Fruit fly (Drosophila melanogaster): ENCODE results near the gene Rhau.

Rhau gene

dm6 chr2L:20803733-20804164 is 46.0 kb upstream of the Rhau start (continued):
- TF ChIP-seq CG12071 (GFP tag; optimal IDR thresholded peaks at IDR 0.05) (peak; percentile 18), CG32532 (GFP tag; IDR thresholded peaks at IDR 0.05) (peak; percentile 43), chinmo (GFP tag; IDR thresholded peaks at IDR 0.05; ENCODE audit: partially characterized antibody) (peak; percentile 78; the same call in 2 of the 4 replicates), Dfd (GFP tag; optimal IDR thresholded peaks at IDR 0.05) (no peak), sd (tag; optimal IDR thresholded peaks at IDR 0.05) (peak; percentile 65), CG18599 (GFP tag; optimal IDR thresholded peaks at IDR 0.05) (peak; percentile 25), toy (GFP tag; IDR thresholded peaks at IDR 0.05) (0 out of 2 replicates have a peak, but pooled peaks have one; percentile 47), amos (GFP tag; IDR thresholded peaks at IDR 0.05; ENCODE audit: partially characterized antibody) (0 out of 2 replicates have a peak, but pooled peaks have one; percentile 27), CG42726 (GFP tag; IDR thresholded peaks at IDR 0.05; ENCODE audit: partially characterized antibody) (0 out of 2 replicates have a peak, but pooled peaks have one; percentile 44), HLH4C (GFP tag; IDR thresholded peaks at IDR 0.05; ENCODE audit: partially characterized antibody) (0 out of 3 replicates have a peak, but pooled peaks have one; percentile 29), Max (GFP tag; optimal IDR thresholded peaks at IDR 0.05) (no peak), hbn (GFP tag; IDR thresholded peaks at IDR 0.05; ENCODE audit: partially characterized antibody) (no peak), scrt (GFP tag; optimal IDR thresholded peaks at IDR 0.05) (peak; percentile 99), nerfin-1 (tag; optimal IDR thresholded peaks at IDR 0.05) (peak; percentile 43), seq (GFP tag; IDR thresholded peaks at IDR 0.05) (peak; percentile 31; the same call in 1 of the 2 replicates), crol (GFP tag; IDR thresholded peaks at IDR 0.05) (peak; percentile 91)

dm6 chr2L:20802839-20803238 is 45.1 kb upstream of the Rhau start:
- no peak for TF ChIP-seq CG32772 (GFP tag; IDR thresholded peaks at IDR 0.05)
- TF ChIP-seq Drgx (GFP tag; IDR thresholded peaks at IDR 0.05) = no peak
- no peak for TF ChIP-seq CG3407 (GFP tag; optimal IDR thresholded peaks at IDR 0.05)
- no peak for TF ChIP-seq CG8281 (tag; optimal IDR thresholded peaks at IDR 0.05)
- TF ChIP-seq ken (GFP tag; IDR thresholded peaks at IDR 0.05) = 0 out of 3 replicates have a peak, but pooled peaks have one; percentile 49
- no peak for TF ChIP-seq Opbp (GFP tag; IDR thresholded peaks at IDR 0.05; ENCODE audit: partially characterized antibody)
- no peak; the same call in 1 of the 2 replicates for TF ChIP-seq seq (GFP tag; IDR thresholded peaks at IDR 0.05)
- 0 out of 3 replicates have a peak, but pooled peaks have one; percentile 9 for TF ChIP-seq row (GFP tag; IDR thresholded peaks at IDR 0.05)
- TF ChIP-seq ind (GFP tag; optimal IDR thresholded peaks at IDR 0.05) = no peak
- peak; percentile 17 for TF ChIP-seq dmrt99B (tag; optimal IDR thresholded peaks at IDR 0.05)
- TF ChIP-seq MBD-R2 (GFP tag; IDR thresholded peaks at IDR 0.05) = no peak
- no peak for TF ChIP-seq lab (GFP tag; optimal IDR thresholded peaks at IDR 0.05)
- TF ChIP-seq dpn (GFP tag; optimal IDR thresholded peaks at IDR 0.05) = no peak
- no peak for TF ChIP-seq hth (optimal IDR thresholded peaks at IDR 0.05)
- peak; percentile 17; the same call in 1 of the 2 replicates for TF ChIP-seq Awh (GFP tag; IDR thresholded peaks at IDR 0.05)
- no peak for TF ChIP-seq hkb (optimal IDR thresholded peaks at IDR 0.05)
- TF ChIP-seq hkb (GFP tag; IDR thresholded peaks at IDR 0.05) = peak; percentile 20; the same call in 1 of the 2 replicates
- peak; percentile 9 for TF ChIP-seq CG17359 (tag; optimal IDR thresholded peaks at IDR 0.05)
- TF ChIP-seq stc (GFP tag; IDR thresholded peaks at IDR 0.05) = 0 out of 2 replicates have a peak, but pooled peaks have one; percentile 28
- TF ChIP-seq CG14050 (GFP tag; IDR thresholded peaks at IDR 0.05) = no peak
- TF ChIP-seq Sox102F (GFP tag; optimal IDR thresholded peaks at IDR 0.05) = peak; percentile 8
- TF ChIP-seq Atf-2 (GFP tag; optimal IDR thresholded peaks at IDR 0.05) = no peak
- no peak for TF ChIP-seq Side (GFP tag; optimal IDR thresholded peaks at IDR 0.05)
- peak in 1 of 2 experiments; percentile 0 for TF ChIP-seq bsh (GFP tag; optimal IDR thresholded peaks at IDR 0.05)
- no peak for TF ChIP-seq CG4282 (GFP tag; optimal IDR thresholded peaks at IDR 0.05)
- TF ChIP-seq ci (GFP tag; IDR thresholded peaks at IDR 0.05) = peak; percentile 42; the same call in 1 of the 3 replicates
- TF ChIP-seq grau (tag; optimal IDR thresholded peaks at IDR 0.05) = no peak
- no peak for TF ChIP-seq CG13624 (GFP tag; optimal IDR thresholded peaks at IDR 0.05)
- TF ChIP-seq CG7928 (GFP tag; optimal IDR thresholded peaks at IDR 0.05) = no peak
- no peak for TF ChIP-seq CG43689 (GFP tag; IDR thresholded peaks at IDR 0.05)
- no peak for TF ChIP-seq CG18262 (tag; optimal IDR thresholded peaks at IDR 0.05)
- peak; percentile 77 for TF ChIP-seq pros (GFP tag; optimal IDR thresholded peaks at IDR 0.05)
- TF ChIP-seq Tbp (GFP tag; optimal IDR thresholded peaks at IDR 0.05) = no peak
- TF ChIP-seq jigr1 (GFP tag; IDR thresholded peaks at IDR 0.05) = no peak
- TF ChIP-seq jing (GFP tag; optimal IDR thresholded peaks at IDR 0.05) = no peak

All from whole organism, embryonic.